Fruit fly (Drosophila melanogaster) whole organism, embryonic: ENCODE data around the gene CG31817.

Source experiments
- Atf3 ChIP-seq: fragments of 200-800 bp; sonication (Bioruptor generic); optimal IDR thresholded peaks from 3 replicates; lab custom pipeline; 2016; ENCODE audit warnings: missing biosample characterization, missing genetic modification characterization
- C15 ChIP-seq: fragments of 200-800 bp; sonication (Bioruptor generic); IDR thresholded peaks from 3 replicates; pipeline ENCODE4 v1.3.6; 2022; ENCODE audit warnings: missing biosample characterization, missing genetic modification characterization
- CG10654 ChIP-seq: fragments of 200-800 bp; sonication (Bioruptor generic); optimal IDR thresholded peaks from 2 replicates; lab custom pipeline; 2016; ENCODE audit warnings: missing biosample characterization, missing genetic modification characterization
- CG11398 ChIP-seq: fragments of 200-800 bp; sonication (Bioruptor generic); optimal IDR thresholded peaks from 2 replicates; lab custom pipeline; 2016; ENCODE audit warnings: missing biosample characterization, missing genetic modification characterization
- CG12071 ChIP-seq: fragments of 200-800 bp; sonication (Bioruptor generic); optimal IDR thresholded peaks from 3 replicates; lab custom pipeline; 2018; ENCODE audit warnings: missing biosample characterization, mild to moderate bottlenecking, missing genetic modification characterization
- CG15269 ChIP-seq: fragments of 200-800 bp; sonication (Bioruptor generic); optimal IDR thresholded peaks from 2 replicates; lab custom pipeline; 2018; ENCODE audit warnings: missing biosample characterization, mild to moderate bottlenecking, missing genetic modification characterization, moderate library complexity
- CG4730 ChIP-seq: fragments of 200-800 bp; sonication (Bioruptor generic); IDR thresholded peaks from 2 replicates; pipeline ENCODE4 v1.3.6; 2022; ENCODE audit warnings: missing biosample characterization, missing genetic modification characterization
- CG7556 ChIP-seq: fragments of 200-800 bp; sonication (Bioruptor generic); optimal IDR thresholded peaks from 2 replicates; lab custom pipeline; 2017; ENCODE audit warnings: missing biosample characterization, mild to moderate bottlenecking, missing genetic modification characterization
- CG8478 ChIP-seq: fragments of >200 bp; optimal IDR thresholded peaks from 2 replicates; lab custom pipeline; 2018
- CG9797 ChIP-seq: fragments of 200-800 bp; sonication (Bioruptor generic); optimal IDR thresholded peaks from 3 replicates; lab custom pipeline; 2018; ENCODE audit warnings: missing biosample characterization, mild to moderate bottlenecking, missing genetic modification characterization
- CG9817 ChIP-seq: fragments of 200-800 bp; sonication (Bioruptor generic); optimal IDR thresholded peaks from 2 replicates; lab custom pipeline; 2018; ENCODE audit warnings: missing biosample characterization, mild to moderate bottlenecking, missing genetic modification characterization, moderate library complexity
- CkIIα-i1 ChIP-seq: fragments of 200-800 bp; sonication (Bioruptor generic); IDR thresholded peaks from 2 replicates; pipeline ENCODE4 v1.3.6; 2022; ENCODE audit warnings: missing biosample characterization, missing genetic modification characterization
- D19B ChIP-seq: fragments of 200-800 bp; sonication (Bioruptor generic); optimal IDR thresholded peaks from 2 replicates; lab custom pipeline; 2017; ENCODE audit warnings: missing biosample characterization, mild to moderate bottlenecking, missing genetic modification characterization
- ERR ChIP-seq: fragments of 200-800 bp; sonication (Bioruptor generic); optimal IDR thresholded peaks from 2 replicates; lab custom pipeline; 2016; ENCODE audit warnings: missing biosample characterization, missing genetic modification characterization
- HLH4C ChIP-seq: fragments of 200-800 bp; sonication (Bioruptor generic); IDR thresholded peaks from 3 replicates; pipeline ENCODE4 v1.3.6; 2022; ENCODE audit warnings: missing biosample characterization, missing genetic modification characterization; ENCODE audit not compliant: partially characterized antibody
- Kr ChIP-seq: fragments of 200-800 bp; sonication (Bioruptor generic); optimal IDR thresholded peaks from 2 replicates; lab custom pipeline; 2017; ENCODE audit warnings: missing biosample characterization, mild to moderate bottlenecking, missing genetic modification characterization
- MTF-1 ChIP-seq: fragments of 200-800 bp; sonication (Bioruptor generic); optimal IDR thresholded peaks from 2 replicates; lab custom pipeline; 2018; ENCODE audit warnings: missing biosample characterization, mild to moderate bottlenecking, missing genetic modification characterization, borderline replicate concordance
- Med ChIP-seq: fragments of 200-800 bp; sonication (Bioruptor generic); peaks from one replicate; lab custom pipeline; 2016; ENCODE audit warnings: missing biosample characterization, missing genetic modification characterization, mild to moderate bottlenecking, inconsistent platforms, moderate library complexity
- Meics ChIP-seq: fragments of 200-800 bp; sonication (Bioruptor generic); optimal IDR thresholded peaks from 2 replicates; lab custom pipeline; 2017; ENCODE audit warnings: missing biosample characterization, mild to moderate bottlenecking, missing genetic modification characterization
- Oaz ChIP-seq: fragments of 200-800 bp; sonication (Bioruptor generic); IDR thresholded peaks from 2 replicates; pipeline ENCODE4 v1.3.6; 2022; ENCODE audit warnings: missing biosample characterization, missing genetic modification characterization
- Side ChIP-seq: fragments of 200-800 bp; sonication (Bioruptor generic); optimal IDR thresholded peaks from 2 replicates; lab custom pipeline; 2016; ENCODE audit warnings: missing biosample characterization, missing genetic modification characterization
- Sin3A ChIP-seq: fragments of >200 bp; optimal IDR thresholded peaks from 2 replicates; lab custom pipeline; 2018
- Sox102F ChIP-seq: fragments of 200-800 bp; sonication (Bioruptor generic); optimal IDR thresholded peaks from 2 replicates; lab custom pipeline; 2018; ENCODE audit warnings: missing biosample characterization, mild to moderate bottlenecking, missing genetic modification characterization, moderate library complexity
- Sry-δ ChIP-seq: fragments of 200-800 bp; sonication (Bioruptor generic); optimal IDR thresholded peaks from 2 replicates; lab custom pipeline; 2016; ENCODE audit warnings: missing biosample characterization, missing genetic modification characterization
- Stat92E ChIP-seq, 3 experiments: fragments of >200 bp in 2 of 3; fragments of 200-800 bp in 1 of 3; sonication (Bioruptor generic) in 1 of 3; optimal IDR thresholded peaks; 2 replicates each; lab custom pipeline; 2017 to 2019; ENCODE audit warnings: missing biosample characterization in 3 of 3, missing genetic modification characterization in 3 of 3, mild to moderate bottlenecking in 1 of 3, moderate library complexity in 1 of 3
- az2 ChIP-seq: fragments of 200-800 bp; sonication (Bioruptor generic); optimal IDR thresholded peaks from 3 replicates; lab custom pipeline; 2016; ENCODE audit warnings: missing biosample characterization, missing genetic modification characterization
- caup ChIP-seq: fragments of 200-800 bp; sonication (Bioruptor generic); optimal IDR thresholded peaks from 3 replicates; lab custom pipeline; 2017; ENCODE audit warnings: missing biosample characterization, mild to moderate bottlenecking, missing genetic modification characterization, moderate library complexity; ENCODE audit not compliant: severe bottlenecking
- dati ChIP-seq: fragments of 200-800 bp; sonication (Bioruptor generic); IDR thresholded peaks from 2 replicates; pipeline ENCODE4 v1.3.6; 2022; ENCODE audit warnings: missing biosample characterization, missing genetic modification characterization
- disco-r ChIP-seq: fragments of 200-800 bp; sonication (Bioruptor generic); optimal IDR thresholded peaks from 2 replicates; lab custom pipeline; 2016; ENCODE audit warnings: missing biosample characterization, missing genetic modification characterization
- dmrt99B ChIP-seq: fragments of 200-800 bp; sonication (Bioruptor generic); optimal IDR thresholded peaks from 2 replicates; lab custom pipeline; 2018; ENCODE audit warnings: missing biosample characterization, mild to moderate bottlenecking, missing genetic modification characterization, moderate library complexity
- ems ChIP-seq: fragments of 200-800 bp; sonication (Bioruptor generic); optimal IDR thresholded peaks from 3 replicates; lab custom pipeline; 2016; ENCODE audit warnings: missing biosample characterization, missing genetic modification characterization
- en ChIP-seq: fragments of 200-800 bp; sonication (Bioruptor generic); optimal IDR thresholded peaks from 2 replicates; lab custom pipeline; 2016; ENCODE audit warnings: missing biosample characterization, missing genetic modification characterization
- exex ChIP-seq: fragments of 200-800 bp; sonication (Bioruptor generic); optimal IDR thresholded peaks from 4 replicates; lab custom pipeline; 2018; ENCODE audit warnings: missing biosample characterization, mild to moderate bottlenecking, missing genetic modification characterization, moderate library complexity
- eyg ChIP-seq: fragments of 200-800 bp; sonication (Bioruptor generic); optimal IDR thresholded peaks from 3 replicates; lab custom pipeline; 2016; ENCODE audit warnings: missing biosample characterization, missing genetic modification characterization
- gcm ChIP-seq: fragments of 200-800 bp; sonication (Bioruptor generic); optimal IDR thresholded peaks from 2 replicates; lab custom pipeline; 2019; ENCODE audit warnings: missing biosample characterization, mild to moderate bottlenecking, missing genetic modification characterization, moderate library complexity
- gro ChIP-seq: fragments of 200-800 bp; sonication (Bioruptor generic); optimal IDR thresholded peaks from 2 replicates; lab custom pipeline; 2016; ENCODE audit warnings: missing biosample characterization, missing genetic modification characterization
- h ChIP-seq: fragments of >200 bp; optimal IDR thresholded peaks from 2 replicates; lab custom pipeline; 2017
- her ChIP-seq: fragments of 200-800 bp; sonication (Bioruptor generic); optimal IDR thresholded peaks from 2 replicates; lab custom pipeline; 2016; ENCODE audit warnings: missing biosample characterization, missing genetic modification characterization
- ind ChIP-seq: fragments of 200-800 bp; sonication (Bioruptor generic); optimal IDR thresholded peaks from 3 replicates; lab custom pipeline; 2016; ENCODE audit warnings: missing biosample characterization, missing genetic modification characterization
- inv ChIP-seq: fragments of 200-800 bp; sonication (Bioruptor generic); IDR thresholded peaks from 2 replicates; pipeline ENCODE4 v1.3.6; 2022; ENCODE audit warnings: missing biosample characterization, missing genetic modification characterization; ENCODE audit not compliant: partially characterized antibody
- jing ChIP-seq: fragments of 200-800 bp; sonication (Bioruptor generic); optimal IDR thresholded peaks from 2 replicates; lab custom pipeline; 2018; ENCODE audit warnings: missing biosample characterization, mild to moderate bottlenecking, missing genetic modification characterization
- jumu ChIP-seq: fragments of 200-800 bp; sonication (Bioruptor generic); optimal IDR thresholded peaks from 3 replicates; lab custom pipeline; 2016; ENCODE audit warnings: missing biosample characterization, missing genetic modification characterization
- klu ChIP-seq: fragments of 200-800 bp; sonication (Bioruptor generic); IDR thresholded peaks from 2 replicates; pipeline ENCODE4 v1.3.6; 2022; ENCODE audit warnings: missing biosample characterization, missing genetic modification characterization
- mirr ChIP-seq: fragments of 200-800 bp; sonication (Bioruptor generic); optimal IDR thresholded peaks from 3 replicates; lab custom pipeline; 2018; ENCODE audit warnings: missing biosample characterization, mild to moderate bottlenecking, missing genetic modification characterization
- org-1 ChIP-seq: fragments of 200-800 bp; sonication (Bioruptor generic); optimal IDR thresholded peaks from 2 replicates; lab custom pipeline; 2017; ENCODE audit warnings: missing biosample characterization, missing genetic modification characterization
- row ChIP-seq: fragments of 200-800 bp; sonication (Bioruptor generic); IDR thresholded peaks from 3 replicates; pipeline ENCODE4 v1.3.6; 2022; ENCODE audit warnings: missing biosample characterization, missing genetic modification characterization
- schlank ChIP-seq: fragments of 200-800 bp; sonication (Bioruptor generic); optimal IDR thresholded peaks from 2 replicates; lab custom pipeline; 2018; ENCODE audit warnings: missing biosample characterization, mild to moderate bottlenecking, missing genetic modification characterization
- sob ChIP-seq: fragments of 200-800 bp; sonication (Bioruptor generic); IDR thresholded peaks from 2 replicates; pipeline ENCODE4 v1.3.6; 2022; ENCODE audit warnings: missing biosample characterization, missing genetic modification characterization
- trh ChIP-seq: fragments of 200-800 bp; sonication (Bioruptor generic); optimal IDR thresholded peaks from 2 replicates; lab custom pipeline; 2016; ENCODE audit warnings: missing biosample characterization, missing genetic modification characterization
- ttk ChIP-seq: fragments of 200-800 bp; sonication (Bioruptor generic); IDR thresholded peaks from 2 replicates; pipeline ENCODE4 v2.1.2; 2022; ENCODE audit warnings: missing biosample characterization, missing genetic modification characterization
- twi ChIP-seq: fragments of 200-800 bp; optimal IDR thresholded peaks from 2 replicates; lab custom pipeline; 2019; ENCODE audit warnings: missing biosample characterization, mild to moderate bottlenecking, missing genetic modification characterization, moderate library complexity
- z ChIP-seq: fragments of 200-800 bp; sonication (Bioruptor generic); IDR thresholded peaks from 3 replicates; pipeline ENCODE4 v1.3.6; 2022; ENCODE audit warnings: missing biosample characterization, missing genetic modification characterization

Gene CG31817

dm6 chr2L:16329102-16329520, 8.6 kb downstream of the CG31817 start, which contains the start of gene mRpL4 (continued):
- TF ChIP-seq MTF-1 (GFP tag; lab: Kevin White, UChicago) (no peak), disco-r (GFP tag; lab: Kevin White, UChicago) (peak; percentile 35), Atf3 (GFP tag; lab: Kevin White, UChicago) (peak; percentile 68), Oaz (GFP tag; lab: Robert Waterston, UW) (peak; percentile 58), exex (tag; lab: Kevin White, UChicago) (no peak), Meics (peak; percentile 100), C15 (GFP tag; lab: Robert Waterston, UW) (0 out of 3 replicates have a peak, but pooled peaks have one; percentile 26), ttk (peak; percentile 65; the same call in 1 of the 2 replicates), schlank (tag; lab: Kevin White, UChicago) (peak; percentile 5), jumu (GFP tag; lab: Kevin White, UChicago) (peak; percentile 83), Med (GFP tag; lab: Kevin White, UChicago) (no peak), ems (GFP tag; lab: Kevin White, UChicago) (peak; percentile 68), D19B (GFP tag; lab: Kevin White, UChicago) (peak; percentile 14), en (GFP tag; lab: Kevin White, UChicago) (peak; percentile 15), Kr (GFP tag; lab: Kevin White, UChicago) (no peak), Side (peak; percentile 61), row (GFP tag; lab: Robert Waterston, UW) (peak; percentile 93), az2 (GFP tag; lab: Kevin White, UChicago) (peak; percentile 80), CG10654 (peak; percentile 69), twi (tag; lab: Kevin White, UChicago) (peak; percentile 25), her (GFP tag; lab: Kevin White, UChicago) (peak; percentile 66), gro (peak; percentile 68), Sox102F (peak; percentile 62), org-1 (no peak), HLH4C (GFP tag; lab: Robert Waterston, UW) (peak; percentile 97), dmrt99B (tag; lab: Kevin White, UChicago) (no peak), Stat92E (GFP tag; optimal IDR thresholded peaks at IDR 0.05; lab: Kevin White, UChicago) (no peak), CG8478 (lab: Kevin White, UChicago) (no peak), CG9817 (tag; lab: Kevin White, UChicago) (peak; percentile 54), ind (GFP tag; lab: Kevin White, UChicago) (peak; percentile 75), CG7556 (no peak), caup (GFP tag; lab: Kevin White, UChicago) (no peak), CG9797 (GFP tag; lab: Kevin White, UChicago) (no peak), sob (GFP tag; lab: Robert Waterston, UW) (peak; percentile 84), h (no peak), inv (GFP tag; lab: Robert Waterston, UW) (peak; percentile 98), Sin3A (lab: Kevin White, UChicago) (peak; percentile 46), jing (GFP tag; lab: Kevin White, UChicago) (no peak), eyg (GFP tag; lab: Kevin White, UChicago) (no peak), CG12071 (GFP tag; lab: Kevin White, UChicago) (no peak), mirr (no peak), z (GFP tag; lab: Robert Waterston, UW) (no peak), CG4730 (peak; percentile 47; the same call in 1 of the 2 replicates), ERR (GFP tag; lab: Kevin White, UChicago) (peak; percentile 44), CG15269 (tag; lab: Kevin White, UChicago) (no peak), dati (GFP tag; lab: Robert Waterston, UW) (no peak), CG11398 (GFP tag; lab: Kevin White, UChicago) (peak; percentile 58), Sry-δ (GFP tag; lab: Kevin White, UChicago) (peak; percentile 87), trh (GFP tag; lab: Kevin White, UChicago) (peak; percentile 54), klu (no peak), CkIIα-i1 (no peak), gcm (GFP tag; lab: Kevin White, UChicago) (no peak)
